Fruit fly (Drosophila melanogaster): Measurements from ENCODE around the gene CG8004.

CG8004 gene

DNA sequence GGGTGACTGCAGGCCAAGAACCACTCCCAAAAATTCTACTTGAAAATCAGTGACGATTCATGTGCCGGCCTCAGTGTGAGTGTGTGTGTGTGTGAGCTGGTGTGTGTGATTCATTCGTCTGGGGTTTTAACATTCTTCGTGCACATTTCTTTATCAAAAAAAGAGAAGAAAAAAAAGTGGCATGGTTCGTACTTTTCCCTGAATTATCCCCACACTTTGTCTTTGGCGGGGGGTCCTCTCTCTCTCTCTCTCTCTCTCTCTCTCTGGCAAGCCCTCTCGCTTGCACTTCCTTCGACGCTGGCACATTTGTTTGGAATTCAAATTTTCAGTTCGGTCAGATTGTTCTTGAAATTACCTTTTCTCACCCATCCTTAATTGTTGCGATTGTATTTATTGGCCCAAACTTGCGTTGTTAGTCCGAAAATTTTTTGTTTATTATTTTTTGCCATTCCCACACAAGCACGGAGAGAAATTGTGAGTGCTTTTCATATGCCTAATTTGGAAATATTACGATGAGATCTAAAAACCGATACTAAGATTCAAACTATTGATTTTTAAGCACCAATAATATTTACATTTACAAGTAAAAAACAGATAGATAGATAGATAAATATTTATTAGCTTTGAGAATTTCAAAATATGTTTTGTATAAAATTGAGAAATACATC, 877 bp upstream of the CG8004 start (continued):
- TF ChIP-seq bsh (GFP tag; optimal IDR thresholded peaks at IDR 0.05), result peak in 1 of 2 experiments; percentile 11
- peak; percentile 16 for TF ChIP-seq CG33557 (GFP tag; optimal IDR thresholded peaks at IDR 0.05)
- TF ChIP-seq chinmo (GFP tag; IDR thresholded peaks at IDR 0.05; ENCODE audit: partially characterized antibody), result peak; percentile 74; the same call in 1 of the 4 replicates
- TF ChIP-seq sd (tag; optimal IDR thresholded peaks at IDR 0.05), result peak; percentile 88
- no peak for TF ChIP-seq nerfin-2 (GFP tag; IDR thresholded peaks at IDR 0.05; ENCODE audit: partially characterized antibody)
- TF ChIP-seq CG9437 (GFP tag; optimal IDR thresholded peaks at IDR 0.05), result peak; percentile 31
- TF ChIP-seq Hr51 (GFP tag; optimal IDR thresholded peaks at IDR 0.05), result peak in 1 of 2 experiments; percentile 43
- peak; percentile 8 for TF ChIP-seq CG17359 (tag; optimal IDR thresholded peaks at IDR 0.05)
- no peak for TF ChIP-seq gsb-n (tag; optimal IDR thresholded peaks at IDR 0.05)
- TF ChIP-seq zf30C (GFP tag; optimal IDR thresholded peaks at IDR 0.05), result peak; percentile 59
- no peak for TF ChIP-seq CG17829 (tag; optimal IDR thresholded peaks at IDR 0.05)
- TF ChIP-seq CG32772 (GFP tag; IDR thresholded peaks at IDR 0.05), result 0 out of 2 replicates have a peak, but pooled peaks have one; percentile 21
- TF ChIP-seq lov (optimal IDR thresholded peaks at IDR 0.05), result no peak
- TF ChIP-seq lov (GFP tag; IDR thresholded peaks at IDR 0.05), result 0 out of 3 replicates have a peak, but pooled peaks have one; percentile 17
- no peak for TF ChIP-seq CG16863 (GFP tag; optimal IDR thresholded peaks at IDR 0.05)
- TF ChIP-seq tio (GFP tag; optimal IDR thresholded peaks at IDR 0.05), result peak; percentile 8
- peak; percentile 20 for TF ChIP-seq CG18599 (GFP tag; optimal IDR thresholded peaks at IDR 0.05)
- TF ChIP-seq slou (GFP tag; optimal IDR thresholded peaks at IDR 0.05), result no peak
- peak; percentile 10 for TF ChIP-seq Meics (GFP tag; optimal IDR thresholded peaks at IDR 0.05)
- TF ChIP-seq CG32532 (GFP tag; IDR thresholded peaks at IDR 0.05), result 0 out of 2 replicates have a peak, but pooled peaks have one; percentile 31
- TF ChIP-seq grau (tag; optimal IDR thresholded peaks at IDR 0.05), result peak; percentile 60
- no peak for TF ChIP-seq lola (GFP tag; optimal IDR thresholded peaks at IDR 0.05)
- peak; percentile 21 for TF ChIP-seq lilli (GFP tag; optimal IDR thresholded peaks at IDR 0.05)
- no peak for TF ChIP-seq CG2202 (tag; optimal IDR thresholded peaks at IDR 0.05)
- no peak for TF ChIP-seq Sin3A (optimal IDR thresholded peaks at IDR 0.05)
- TF ChIP-seq CG30403 (GFP tag; optimal IDR thresholded peaks at IDR 0.05), result peak; percentile 40
- no peak for TF ChIP-seq grn (GFP tag; optimal IDR thresholded peaks at IDR 0.05)
- peak; percentile 47 for TF ChIP-seq CG12391 (tag; optimal IDR thresholded peaks at IDR 0.05)
- peak; percentile 39 for TF ChIP-seq row (GFP tag; IDR thresholded peaks at IDR 0.05)
- TF ChIP-seq slp2 (GFP tag; optimal IDR thresholded peaks at IDR 0.05), result peak; percentile 22
- no peak for TF ChIP-seq Mrtf (GFP tag; IDR thresholded peaks at IDR 0.05)
- peak in 1 of 2 experiments; percentile 78 for TF ChIP-seq Trl (optimal IDR thresholded peaks at IDR 0.05)
- TF ChIP-seq Trl (GFP tag; optimal IDR thresholded peaks at IDR 0.05), result no peak
- 0 out of 2 replicates have a peak, but pooled peaks have one; percentile 6 for TF ChIP-seq E2f2 (GFP tag; IDR thresholded peaks at IDR 0.05)
- TF ChIP-seq sug (tag; optimal IDR thresholded peaks at IDR 0.05), result peak; percentile 93
- TF ChIP-seq pros (GFP tag; optimal IDR thresholded peaks at IDR 0.05), result peak; percentile 3
- peak; percentile 9; the same call in 1 of the 2 replicates for TF ChIP-seq CG32767 (GFP tag; IDR thresholded peaks at IDR 0.05)
- peak; percentile 58 for TF ChIP-seq CG12769 (tag; optimal IDR thresholded peaks at IDR 0.05)
- TF ChIP-seq chif (GFP tag; optimal IDR thresholded peaks at IDR 0.05), result no peak
- TF ChIP-seq Blimp-1 (GFP tag; optimal IDR thresholded peaks at IDR 0.05), result peak; percentile 28
- 0 out of 2 replicates have a peak, but pooled peaks have one; percentile 7 for TF ChIP-seq seq (GFP tag; IDR thresholded peaks at IDR 0.05)
- TF ChIP-seq Pdp1 (GFP tag; optimal IDR thresholded peaks at IDR 0.05), result no peak
- no peak for TF ChIP-seq toy (GFP tag; IDR thresholded peaks at IDR 0.05)
- 0 out of 2 replicates have a peak, but pooled peaks have one; percentile 5 for TF ChIP-seq CG14441 (GFP tag; IDR thresholded peaks at IDR 0.05)
- TF ChIP-seq knrl (GFP tag; IDR thresholded peaks at IDR 0.05; ENCODE audit: partially characterized antibody), result no peak
- TF ChIP-seq CG6813 (GFP tag; optimal IDR thresholded peaks at IDR 0.05), result peak; percentile 13
- peak; percentile 40 for TF ChIP-seq CG10209 (GFP tag; optimal IDR thresholded peaks at IDR 0.05)
- TF ChIP-seq zfh2 (GFP tag; optimal IDR thresholded peaks at IDR 0.05), result peak; percentile 17
